Fruit fly (Drosophila melanogaster): ENCODE results near the gene Afti.

Gene Afti

dm6 chr3R:14353733-14354152, 27.3 kb upstream of the Afti start (continued):
- TF ChIP-seq CG17359 (tag; optimal IDR thresholded peaks at IDR 0.05) (peak; percentile 75), stwl (tag; optimal IDR thresholded peaks at IDR 0.05) (no peak), Chrac-16 (GFP tag; optimal IDR thresholded peaks at IDR 0.05) (peak; percentile 12), ash1 (GFP tag; optimal IDR thresholded peaks at IDR 0.05) (no peak), fd96Cb (tag; optimal IDR thresholded peaks at IDR 0.05) (peak; percentile 78), Gsc (GFP tag; IDR thresholded peaks at IDR 0.05) (0 out of 2 replicates have a peak, but pooled peaks have one; percentile 28), odd (GFP tag; optimal IDR thresholded peaks at IDR 0.05) (peak; percentile 63), al (GFP tag; IDR thresholded peaks at IDR 0.05) (peak; percentile 46), Bteb2 (GFP tag; optimal IDR thresholded peaks at IDR 0.05) (no peak), Nf-YB (GFP tag; optimal IDR thresholded peaks at IDR 0.05) (peak; percentile 24), pfk (GFP tag; optimal IDR thresholded peaks at IDR 0.05) (no peak), CG13894 (tag; optimal IDR thresholded peaks at IDR 0.05) (peak; percentile 36), CG2889 (GFP tag; IDR thresholded peaks at IDR 0.05) (no peak), Elba2 (GFP tag; optimal IDR thresholded peaks at IDR 0.05) (no peak), CG6272 (GFP tag; IDR thresholded peaks at IDR 0.05) (no peak), caup (GFP tag; optimal IDR thresholded peaks at IDR 0.05; ENCODE audit: severe bottlenecking) (peak; percentile 72), lola (GFP tag; optimal IDR thresholded peaks at IDR 0.05) (peak in 1 of 3 experiments; percentile 48), sna (GFP tag; IDR thresholded peaks at IDR 0.05; ENCODE audit: partially characterized antibody) (no peak), Aef1 (GFP tag; IDR thresholded peaks at IDR 0.05) (no peak), Drgx (GFP tag; IDR thresholded peaks at IDR 0.05) (peak; percentile 86), CG7928 (GFP tag; optimal IDR thresholded peaks at IDR 0.05) (no peak), ara (GFP tag; IDR thresholded peaks at IDR 0.05) (0 out of 2 replicates have a peak, but pooled peaks have one; percentile 35), oc (tag; optimal IDR thresholded peaks at IDR 0.05) (peak; percentile 16), CrebB (tag; optimal IDR thresholded peaks at IDR 0.05) (no peak), Kr (GFP tag; optimal IDR thresholded peaks at IDR 0.05) (no peak), kay (GFP tag; optimal IDR thresholded peaks at IDR 0.05) (no peak), pita (GFP tag; optimal IDR thresholded peaks at IDR 0.05) (no peak), CG13296 (GFP tag; optimal IDR thresholded peaks at IDR 0.05) (peak; percentile 81), scrt (GFP tag; optimal IDR thresholded peaks at IDR 0.05) (peak; percentile 76), CG2120 (GFP tag; optimal IDR thresholded peaks at IDR 0.05) (peak; percentile 39), CG10274 (GFP tag; optimal IDR thresholded peaks at IDR 0.05) (no peak), CG12155 (GFP tag; optimal IDR thresholded peaks at IDR 0.05) (peak; percentile 19), Bgb (GFP tag; IDR thresholded peaks at IDR 0.05; ENCODE audit: partially characterized antibody) (no peak), HLH54F (GFP tag; optimal IDR thresholded peaks at IDR 0.05) (no peak), chm (GFP tag; IDR thresholded peaks at IDR 0.05) (no peak), Opbp (GFP tag; IDR thresholded peaks at IDR 0.05; ENCODE audit: partially characterized antibody) (no peak), CG10366 (GFP tag; IDR thresholded peaks at IDR 0.05) (no peak; the same call in 1 of the 2 replicates), CG11093 (GFP tag; IDR thresholded peaks at IDR 0.05) (0 out of 3 replicates have a peak, but pooled peaks have one; percentile 42), Jarid2 (GFP tag; optimal IDR thresholded peaks at IDR 0.05) (peak; percentile 44), Hand (GFP tag; optimal IDR thresholded peaks at IDR 0.05) (no peak), ftz-f1 (GFP tag; optimal IDR thresholded peaks at IDR 0.05) (no peak), crc (GFP tag; optimal IDR thresholded peaks at IDR 0.05) (no peak), Xrp1 (GFP tag; IDR thresholded peaks at IDR 0.05) (peak; percentile 71; the same call in 1 of the 2 replicates), ERR (GFP tag; optimal IDR thresholded peaks at IDR 0.05) (no peak), Hr3 (GFP tag; optimal IDR thresholded peaks at IDR 0.05) (peak; percentile 53), CG2116 (GFP tag; optimal IDR thresholded peaks at IDR 0.05) (no peak), CG9727 (GFP tag; optimal IDR thresholded peaks at IDR 0.05) (peak; percentile 78), CG4854 (GFP tag; optimal IDR thresholded peaks at IDR 0.05) (peak; percentile 4), crol (GFP tag; IDR thresholded peaks at IDR 0.05) (no peak), eve (GFP tag; optimal IDR thresholded peaks at IDR 0.05) (peak in 1 of 2 experiments; percentile 60)

Data from whole organism, embryonic.